Worm (Caenorhabditis elegans): ENCODE data around the gene W05B10.6.

Gene W05B10.6

ce11 chrV:12658142-12658541 is at the start of gene W05B10.6:
TSS of gene W05B10.6 (minus strand) at chrV:12658242.
- TF ChIP-seq unc-62 (GFP tag; optimal IDR thresholded peaks at IDR 0.05): no peak

ce11 chrV:12706511-12706910 is 48.5 kb upstream of the W05B10.6 start:
- TF ChIP-seq unc-62 (GFP tag; optimal IDR thresholded peaks at IDR 0.05): no peak

- no peak for TF ChIP-seq unc-62 (GFP tag; optimal IDR thresholded peaks at IDR 0.05)
These were observed 46.0 kb upstream of the W05B10.6 start, which contains the start of gene R11D1.1 for ce11 chrV:12704077-12704476. TSS of gene R11D1.1 (plus strand) at chrV:12704377.

- TF ChIP-seq unc-62 (GFP tag; optimal IDR thresholded peaks at IDR 0.05): no peak
These were observed 43.6 kb upstream of the W05B10.6 start for ce11 chrV:12701613-12702012.

DNA sequence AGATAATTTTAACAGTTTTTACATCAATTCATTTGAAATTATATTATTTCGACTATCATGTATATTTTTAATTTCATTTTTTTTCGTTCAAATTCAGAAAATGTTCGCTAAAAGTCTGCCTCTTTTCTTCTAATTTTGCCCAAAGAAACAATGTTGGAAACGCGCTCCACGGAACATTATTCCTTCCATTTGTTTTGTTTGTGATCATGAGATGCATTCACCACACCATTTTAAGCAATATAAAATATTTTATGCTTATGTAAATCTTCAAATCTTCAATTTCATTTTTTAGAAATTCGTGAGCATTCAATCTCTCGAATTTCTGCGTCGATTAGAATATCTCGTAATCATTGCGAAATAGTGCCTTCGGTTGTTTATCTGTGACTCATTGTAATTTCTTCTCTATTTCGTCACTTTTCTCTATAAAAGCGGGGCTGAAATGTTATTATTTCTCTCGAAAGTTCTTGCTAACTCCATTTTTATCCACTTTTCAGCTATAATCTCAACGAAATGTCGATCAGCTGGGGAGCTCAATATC is 39.4 kb upstream of the W05B10.6 start, which contains the start of gene istr-1:
TSS of gene istr-1 (plus strand) at position 495 of the 538 bp plus-strand sequence.
- no peak for TF ChIP-seq unc-62 (GFP tag; optimal IDR thresholded peaks at IDR 0.05)

- TF ChIP-seq unc-62 (GFP tag; optimal IDR thresholded peaks at IDR 0.05): no peak
These were observed 38.7 kb upstream of the W05B10.6 start for ce11 chrV:12696790-12697189.

DNA sequence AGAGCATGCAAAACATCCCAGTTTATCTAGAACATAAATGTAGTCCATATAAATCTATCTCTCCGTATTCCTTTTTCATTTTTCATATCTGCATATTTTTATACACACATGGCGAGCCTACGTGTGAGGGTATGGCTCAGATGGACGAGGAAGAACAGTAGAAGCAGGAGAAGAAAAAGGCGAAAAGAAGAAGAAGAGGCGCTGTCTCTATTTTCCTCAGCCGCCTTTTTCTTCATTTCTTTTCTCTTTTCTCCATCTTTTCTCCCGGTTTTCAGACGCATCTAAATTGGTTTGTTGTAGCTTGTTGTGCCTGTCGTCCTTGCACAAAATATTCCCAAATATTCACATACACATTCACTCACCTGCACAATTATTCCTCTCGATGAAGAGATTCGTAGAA is 37.9 kb upstream of the W05B10.6 start, which contains the start of gene K10C8.4:
TSS of gene K10C8.4 (plus strand) at position 301 of the 400 bp plus-strand sequence.
- TF ChIP-seq unc-62 (GFP tag; optimal IDR thresholded peaks at IDR 0.05): no peak

- TF ChIP-seq unc-62 (GFP tag; optimal IDR thresholded peaks at IDR 0.05): no peak
These were observed 37.1 kb upstream of the W05B10.6 start, which contains the start of gene parn-1 for ce11 chrV:12695155-12695554. TSS of gene parn-1 (minus strand) at chrV:12695255.

- no peak for TF ChIP-seq unc-62 (GFP tag; optimal IDR thresholded peaks at IDR 0.05)
These were observed 25.2 kb upstream of the W05B10.6 start for ce11 chrV:12683205-12683604.

DNA sequence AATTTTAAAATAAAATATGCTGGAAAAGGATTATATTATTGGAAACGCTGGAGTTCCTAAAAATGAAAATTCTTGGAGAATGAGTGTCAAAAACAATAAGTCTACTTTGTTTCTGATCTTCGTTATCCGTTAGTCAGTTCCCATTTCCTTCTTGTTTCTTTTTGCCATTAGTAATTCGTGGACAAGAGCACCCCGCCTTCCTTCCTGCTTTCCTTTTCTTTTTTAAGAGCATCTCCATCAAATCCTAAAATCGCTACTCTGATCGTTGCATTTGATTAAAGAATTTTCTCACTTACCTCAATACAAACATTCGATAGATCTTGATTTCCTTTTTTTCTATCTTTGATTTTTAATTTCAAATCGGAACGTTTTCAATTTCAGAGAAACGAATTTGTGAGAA is 21.8 kb upstream of the W05B10.6 start, which contains the start of gene frpr-15:
TSS of gene frpr-15 (plus strand) at position 301 of the 400 bp plus-strand sequence.
- no peak for TF ChIP-seq unc-62 (GFP tag; optimal IDR thresholded peaks at IDR 0.05)

DNA sequence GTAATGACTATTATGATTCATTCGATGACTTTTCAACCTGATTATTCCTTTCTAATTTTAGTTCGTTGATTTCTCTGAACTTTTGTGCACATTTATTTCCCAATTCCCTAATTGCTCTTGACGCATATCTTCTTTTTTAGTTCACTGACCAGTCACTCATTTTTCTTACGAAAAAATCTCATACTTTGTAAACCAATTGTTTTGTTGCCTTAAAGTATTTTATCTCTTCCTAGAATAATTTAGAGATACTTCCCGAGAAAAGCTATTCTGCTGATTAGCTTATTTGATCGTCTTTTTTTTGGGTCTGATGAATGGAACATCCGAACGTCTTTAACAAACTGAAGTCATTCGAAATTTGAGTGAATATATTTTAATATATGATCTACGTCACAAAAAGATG is 21.2 kb upstream of the W05B10.6 start:
- TF ChIP-seq unc-62 (GFP tag; optimal IDR thresholded peaks at IDR 0.05): no peak

- TF ChIP-seq unc-62 (GFP tag; optimal IDR thresholded peaks at IDR 0.05): no peak
These were observed 18.3 kb upstream of the W05B10.6 start for ce11 chrV:12676299-12676698.

- TF ChIP-seq unc-62 (GFP tag; optimal IDR thresholded peaks at IDR 0.05): no peak
These were observed 15.7 kb upstream of the W05B10.6 start for ce11 chrV:12673745-12674144.

ce11 chrV:12670607-12671006 is 12.6 kb upstream of the W05B10.6 start, which contains the start of gene srx-116:
TSS of gene srx-116 (plus strand) at chrV:12670907.
- TF ChIP-seq unc-62 (GFP tag; optimal IDR thresholded peaks at IDR 0.05): no peak

DNA sequence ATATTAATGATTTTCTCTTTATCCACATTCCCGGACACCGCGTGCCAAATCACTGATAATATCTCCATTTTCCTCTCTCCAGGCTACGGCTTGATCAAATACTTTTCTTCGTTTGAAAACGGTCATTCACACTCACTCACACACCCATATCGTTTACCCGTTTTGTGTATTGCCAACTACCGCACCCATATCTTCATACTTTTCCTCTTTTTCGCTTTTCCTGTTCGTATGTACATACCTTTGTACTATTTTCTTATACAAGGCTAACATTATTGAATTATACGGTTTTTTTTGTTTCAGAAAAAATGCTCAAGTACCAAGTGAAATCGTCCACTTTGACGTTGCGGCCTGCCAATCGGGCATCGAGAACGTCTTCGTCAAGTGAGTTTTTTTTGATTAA is 9.9 kb upstream of the W05B10.6 start, which contains the start of gene W05B10.4:
TSS of gene W05B10.4 (plus strand) at position 301 of the 400 bp plus-strand sequence.
- no peak for TF ChIP-seq unc-62 (GFP tag; optimal IDR thresholded peaks at IDR 0.05)

- TF ChIP-seq unc-62 (GFP tag; optimal IDR thresholded peaks at IDR 0.05): no peak
These were observed 9.4 kb upstream of the W05B10.6 start for ce11 chrV:12667397-12667796.

ce11 chrV:12663386-12663785 is 5.3 kb upstream of the W05B10.6 start:
- no peak for TF ChIP-seq unc-62 (GFP tag; optimal IDR thresholded peaks at IDR 0.05)

DNA sequence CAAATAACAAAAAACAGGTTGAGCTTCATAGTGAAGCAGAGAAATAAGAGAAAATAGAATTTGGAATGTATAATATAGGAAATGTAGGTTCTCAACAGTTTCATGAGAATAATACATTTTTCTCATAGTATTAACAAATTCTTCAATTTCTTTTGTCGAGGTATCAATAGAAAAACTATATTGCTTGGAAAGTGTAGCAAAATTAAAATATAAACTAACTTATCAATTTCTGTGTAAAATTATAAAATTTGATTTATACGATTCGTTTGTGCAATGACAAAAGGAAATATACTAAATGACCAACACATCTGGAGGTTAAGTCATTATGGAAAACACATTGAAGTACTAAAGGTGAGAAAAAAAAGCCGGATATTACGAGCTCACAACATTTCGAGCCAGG is 3.6 kb upstream of the W05B10.6 start, which contains the start of gene W05B10.3:
TSS of gene W05B10.3 (minus strand) at position 101 of the 400 bp plus-strand sequence.
- TF ChIP-seq unc-62 (GFP tag; optimal IDR thresholded peaks at IDR 0.05): no peak

Data from whole organism, dauer.